Fruit fly (Drosophila melanogaster) whole organism, adult: ENCODE results near the gene PGRP-SB1.

Source experiments
- CG11617 ChIP-seq: fragments of 200-800 bp; sonication (Bioruptor generic); optimal IDR thresholded peaks from 2 replicates; lab custom pipeline; 2017; ENCODE audit warnings: mild to moderate bottlenecking, missing biosample characterization, missing genetic modification reagents, missing genetic modification characterization
- CG12768 ChIP-seq: fragments of 200-800 bp; sonication (Bioruptor generic); optimal IDR thresholded peaks from 2 replicates; lab custom pipeline; 2017; ENCODE audit warnings: missing biosample characterization, missing genetic modification characterization, mild to moderate bottlenecking, moderate library complexity, missing genetic modification reagents
- CG14711 ChIP-seq: fragments of 200-800 bp; sonication (Bioruptor generic); optimal IDR thresholded peaks from 2 replicates; lab custom pipeline; 2018; ENCODE audit warnings: missing biosample characterization, mild to moderate bottlenecking, missing genetic modification characterization, moderate library complexity
- CG1620 ChIP-seq: fragments of 200-800 bp; sonication (Bioruptor generic); optimal IDR thresholded peaks from 2 replicates; lab custom pipeline; 2016; ENCODE audit warnings: missing biosample characterization, missing genetic modification characterization
- CG33017 ChIP-seq: fragments of 200-800 bp; sonication (Bioruptor generic); optimal IDR thresholded peaks from 2 replicates; lab custom pipeline; 2018; ENCODE audit warnings: missing biosample characterization, mild to moderate bottlenecking, missing genetic modification characterization, moderate library complexity
- CG5204 ChIP-seq: fragments of 200-800 bp; sonication (Bioruptor generic); optimal IDR thresholded peaks from 2 replicates; lab custom pipeline; 2016; ENCODE audit warnings: missing biosample characterization, missing genetic modification characterization
- CG7045 ChIP-seq: fragments of 200-800 bp; sonication (Bioruptor generic); optimal IDR thresholded peaks from 2 replicates; lab custom pipeline; 2017; ENCODE audit warnings: missing biosample characterization, mild to moderate bottlenecking, missing genetic modification characterization
- CG7101 ChIP-seq: fragments of 200-800 bp; sonication (Bioruptor generic); optimal IDR thresholded peaks from 2 replicates; lab custom pipeline; 2018; ENCODE audit warnings: missing biosample characterization, mild to moderate bottlenecking, missing genetic modification characterization, moderate library complexity
- Clk ChIP-seq: fragments of 200-800 bp; sonication (Bioruptor generic); optimal IDR thresholded peaks from 2 replicates; lab custom pipeline; 2017; ENCODE audit warnings: missing biosample characterization, missing genetic modification characterization
- Crg-1 ChIP-seq: fragments of 200-800 bp; sonication (Bioruptor generic); optimal IDR thresholded peaks from 2 replicates; lab custom pipeline; 2016; ENCODE audit warnings: missing biosample characterization, missing genetic modification characterization
- Hr96 ChIP-seq: fragments of 200-800 bp; sonication (Bioruptor generic); optimal IDR thresholded peaks from 2 replicates; lab custom pipeline; 2016; ENCODE audit warnings: missing biosample characterization, missing genetic modification characterization
- Mnt ChIP-seq: fragments of 200-800 bp; sonication (Bioruptor generic); optimal IDR thresholded peaks from 2 replicates; lab custom pipeline; 2016; ENCODE audit warnings: missing biosample characterization, mild to moderate bottlenecking, missing genetic modification characterization
- bab1 ChIP-seq: fragments of 200-800 bp; sonication (Bioruptor generic); optimal IDR thresholded peaks from 3 replicates; lab custom pipeline; 2019; ENCODE audit warnings: missing biosample characterization, mild to moderate bottlenecking, missing genetic modification characterization, moderate library complexity
- cic ChIP-seq: fragments of 200-800 bp; sonication (Bioruptor generic); optimal IDR thresholded peaks from 2 replicates; lab custom pipeline; 2017; ENCODE audit warnings: missing biosample characterization, mild to moderate bottlenecking, missing genetic modification characterization, moderate library complexity
- cnc ChIP-seq, 2 experiments: fragments of >200 bp; optimal IDR thresholded peaks; 2 replicates each; lab custom pipeline; 2017
- kay ChIP-seq: fragments of 200-800 bp; sonication (Bioruptor generic); peaks from one replicate; lab custom pipeline; 2016; ENCODE audit warnings: missing biosample characterization, missing genetic modification characterization, borderline replicate concordance
- ovo ChIP-seq: fragments of 200-800 bp; sonication (Bioruptor generic); optimal IDR thresholded peaks from 2 replicates; lab custom pipeline; 2016; ENCODE audit warnings: missing biosample characterization, missing genetic modification characterization
- pad ChIP-seq: fragments of 200-800 bp; sonication (Bioruptor generic); optimal IDR thresholded peaks from 3 replicates; lab custom pipeline; 2017; ENCODE audit warnings: missing biosample characterization, missing genetic modification characterization, mild to moderate bottlenecking, moderate library complexity, missing genetic modification reagents
- tj ChIP-seq: fragments of 200-800 bp; sonication (Bioruptor generic); optimal IDR thresholded peaks from 3 replicates; lab custom pipeline; 2017; ENCODE audit warnings: missing biosample characterization, mild to moderate bottlenecking, missing genetic modification characterization, moderate library complexity
- toe ChIP-seq: fragments of 200-800 bp; sonication (Bioruptor generic); optimal IDR thresholded peaks from 2 replicates; lab custom pipeline; 2016; ENCODE audit warnings: missing biosample characterization, missing genetic modification characterization

PGRP-SB1 gene

dm6 chr3L:16752402-16753096, 24.8 kb upstream of the PGRP-SB1 start:
- TF ChIP-seq Crg-1 (GFP tag; lab: Kevin White, UChicago): no peak
- TF ChIP-seq pad (GFP tag; lab: Kevin White, UChicago): no peak
- no peak for TF ChIP-seq tj (GFP tag; lab: Kevin White, UChicago)
- TF ChIP-seq CG12768 (GFP tag; lab: Kevin White, UChicago): no peak
- TF ChIP-seq kay (GFP tag; lab: Kevin White, UChicago): no peak
- TF ChIP-seq CG11617 (GFP tag; lab: Kevin White, UChicago): no peak
- TF ChIP-seq CG7101 (tag; lab: Kevin White, UChicago): no peak
- TF ChIP-seq CG14711 (tag; lab: Kevin White, UChicago): no peak

DNA sequence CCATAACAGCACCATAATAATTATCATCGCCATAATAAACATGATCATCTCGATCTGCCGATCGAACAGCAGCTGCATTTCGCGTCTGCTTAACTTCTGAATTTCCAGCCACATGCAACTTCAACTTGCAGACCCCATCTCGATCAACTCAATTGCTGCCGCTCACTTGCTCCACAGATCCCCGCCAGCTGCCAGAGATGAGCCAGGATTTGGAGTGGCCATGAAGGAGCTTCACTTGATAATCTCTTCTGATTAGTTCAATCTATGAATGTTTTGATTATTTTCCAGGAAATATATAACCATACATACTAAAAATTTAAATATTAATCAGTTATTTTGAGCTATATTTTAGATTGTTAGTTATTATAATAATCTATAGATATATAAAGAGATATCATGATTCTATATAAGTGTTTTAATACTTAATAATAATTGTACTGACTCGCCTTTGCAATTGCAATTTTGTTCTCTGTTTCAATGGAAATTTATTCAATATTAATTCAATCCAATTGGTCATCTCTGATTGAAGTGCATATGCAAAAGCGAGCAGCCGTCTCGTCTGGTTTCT, 23.8 kb upstream of the PGRP-SB1 start:
- TF ChIP-seq Clk (GFP tag; lab: Kevin White, UChicago) (no peak), bab1 (GFP tag; lab: Kevin White, UChicago) (no peak), Crg-1 (GFP tag; lab: Kevin White, UChicago) (no peak), CG5204 (GFP tag; lab: Kevin White, UChicago) (no peak), pad (GFP tag; lab: Kevin White, UChicago) (no peak), CG33017 (no peak), tj (GFP tag; lab: Kevin White, UChicago) (no peak), toe (GFP tag; lab: Kevin White, UChicago) (no peak), cnc (optimal IDR thresholded peaks at IDR 0.05; lab: Kevin White, UChicago) (no peak), CG12768 (GFP tag; lab: Kevin White, UChicago) (no peak), CG14711 (tag; lab: Kevin White, UChicago) (no peak), cic (GFP tag; lab: Kevin White, UChicago) (no peak), Mnt (no peak), Hr96 (GFP tag; lab: Kevin White, UChicago) (no peak), CG7101 (tag; lab: Kevin White, UChicago) (no peak), CG7045 (GFP tag; lab: Kevin White, UChicago) (no peak), CG11617 (GFP tag; lab: Kevin White, UChicago) (no peak), ovo (no peak), CG1620 (no peak)

DNA sequence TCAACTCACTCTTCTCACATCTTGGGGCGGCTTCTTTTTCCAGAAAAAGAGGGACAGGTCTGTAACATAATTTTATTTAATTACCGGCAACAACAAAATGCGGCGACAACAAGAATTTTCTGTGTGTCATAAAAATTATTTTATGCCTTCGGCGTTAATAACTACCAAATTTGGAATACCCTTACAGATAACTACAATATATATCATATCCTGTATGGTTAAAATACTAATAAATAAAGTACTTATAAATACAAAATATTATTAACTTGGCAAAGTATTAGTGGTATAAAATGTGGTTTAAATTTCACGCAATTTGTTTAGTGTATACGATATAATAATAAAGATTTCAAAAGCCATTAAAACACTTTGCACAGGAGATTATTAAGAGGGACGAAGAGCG, 23.0 kb upstream of the PGRP-SB1 start:
- peak; percentile 53 for TF ChIP-seq tj (GFP tag; lab: Kevin White, UChicago)
- TF ChIP-seq CG1620: no peak

dm6 chr3L:16749726-16750125, 21.9 kb upstream of the PGRP-SB1 start:
- TF ChIP-seq CG7045 (GFP tag; lab: Kevin White, UChicago): no peak
- TF ChIP-seq toe (GFP tag; lab: Kevin White, UChicago): no peak
- TF ChIP-seq cic (GFP tag; lab: Kevin White, UChicago): no peak
- TF ChIP-seq CG1620: no peak
- TF ChIP-seq kay (GFP tag; lab: Kevin White, UChicago): no peak
- TF ChIP-seq Hr96 (GFP tag; lab: Kevin White, UChicago): no peak
- no peak for TF ChIP-seq CG33017
- TF ChIP-seq CG11617 (GFP tag; lab: Kevin White, UChicago): no peak
- no peak for TF ChIP-seq cnc (optimal IDR thresholded peaks at IDR 0.05; lab: Kevin White, UChicago)
- TF ChIP-seq CG5204 (GFP tag; lab: Kevin White, UChicago): no peak
- TF ChIP-seq CG7101 (tag; lab: Kevin White, UChicago): no peak
- no peak for TF ChIP-seq CG14711 (tag; lab: Kevin White, UChicago)
- TF ChIP-seq Mnt: no peak
- no peak for TF ChIP-seq bab1 (GFP tag; lab: Kevin White, UChicago)
- no peak for TF ChIP-seq ovo
- no peak for TF ChIP-seq Clk (GFP tag; lab: Kevin White, UChicago)
- TF ChIP-seq CG12768 (GFP tag; lab: Kevin White, UChicago): no peak
- no peak for TF ChIP-seq tj (GFP tag; lab: Kevin White, UChicago)

DNA sequence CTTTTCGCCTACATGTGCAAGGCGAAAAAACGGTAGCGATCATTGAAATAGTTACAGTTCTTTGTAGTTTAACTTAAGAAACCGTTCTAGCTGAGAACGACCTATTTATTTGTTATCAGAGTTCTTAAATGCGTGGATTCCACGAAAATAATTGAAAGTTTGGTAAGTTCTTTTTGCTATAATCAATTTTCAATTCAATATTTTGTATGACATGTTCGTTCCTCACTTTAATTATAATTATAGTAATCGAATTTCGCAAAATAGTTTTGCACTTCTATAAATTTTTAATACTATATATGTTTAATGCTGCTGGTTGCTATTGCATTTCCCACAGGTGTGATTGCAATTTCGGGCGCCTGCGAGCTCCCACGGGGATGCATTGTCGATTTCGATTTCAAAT, 20.6 kb upstream of the PGRP-SB1 start:
- no peak for TF ChIP-seq CG11617 (GFP tag; lab: Kevin White, UChicago)
- no peak for TF ChIP-seq Hr96 (GFP tag; lab: Kevin White, UChicago)
- TF ChIP-seq toe (GFP tag; lab: Kevin White, UChicago): no peak
- no peak for TF ChIP-seq Mnt
- no peak for TF ChIP-seq CG33017
- TF ChIP-seq CG7045 (GFP tag; lab: Kevin White, UChicago): no peak
- TF ChIP-seq Crg-1 (GFP tag; lab: Kevin White, UChicago): no peak
- TF ChIP-seq bab1 (GFP tag; lab: Kevin White, UChicago): no peak
- TF ChIP-seq CG14711 (tag; lab: Kevin White, UChicago): no peak
- no peak for TF ChIP-seq tj (GFP tag; lab: Kevin White, UChicago)
- TF ChIP-seq Clk (GFP tag; lab: Kevin White, UChicago): no peak
- TF ChIP-seq CG12768 (GFP tag; lab: Kevin White, UChicago): no peak
- no peak for TF ChIP-seq pad (GFP tag; lab: Kevin White, UChicago)
- no peak for TF ChIP-seq cic (GFP tag; lab: Kevin White, UChicago)
- TF ChIP-seq CG7101 (tag; lab: Kevin White, UChicago): no peak
- no peak for TF ChIP-seq CG1620
- no peak for TF ChIP-seq CG5204 (GFP tag; lab: Kevin White, UChicago)
- TF ChIP-seq ovo: no peak
